Worm (Caenorhabditis elegans): ENCODE measurements around the gene F10D7.10.
A peak's percentile ranks its signal among the peaks of the same experiment; 100 is the strongest.

The F10D7.10 gene

DNA sequence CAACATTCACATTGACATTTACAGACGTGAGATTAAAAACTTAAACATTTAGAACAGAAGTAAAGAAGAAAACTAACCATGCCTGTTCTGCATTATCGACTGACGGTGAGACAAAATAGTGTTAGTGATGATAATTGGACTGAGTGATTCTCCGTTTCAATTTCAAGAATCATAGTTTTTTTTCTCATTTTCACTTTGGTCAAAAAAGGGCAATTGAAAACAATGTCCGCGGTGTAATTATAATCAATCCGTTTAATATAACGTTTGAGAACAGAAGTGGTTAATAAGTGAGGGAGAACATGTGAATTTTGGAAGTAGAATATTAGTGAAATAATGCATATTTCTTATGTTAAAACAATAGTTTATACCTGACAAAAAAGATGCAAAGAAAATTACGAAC, at the start of gene F10D7.10:
TSS of gene F10D7.10 (minus strand) at position 101 of the 400 bp plus-strand sequence.
- TF ChIP-seq ztf-29 (GFP tag; IDR thresholded peaks at IDR 0.05) (no peak), ztf-23 (GFP tag; IDR thresholded peaks at IDR 0.05) (no peak), tab-1 (GFP tag; IDR thresholded peaks at IDR 0.05) (no peak), med-1 (GFP tag; optimal IDR thresholded peaks at IDR 0.05; ENCODE audit: insufficient read depth) (no peak)

DNA sequence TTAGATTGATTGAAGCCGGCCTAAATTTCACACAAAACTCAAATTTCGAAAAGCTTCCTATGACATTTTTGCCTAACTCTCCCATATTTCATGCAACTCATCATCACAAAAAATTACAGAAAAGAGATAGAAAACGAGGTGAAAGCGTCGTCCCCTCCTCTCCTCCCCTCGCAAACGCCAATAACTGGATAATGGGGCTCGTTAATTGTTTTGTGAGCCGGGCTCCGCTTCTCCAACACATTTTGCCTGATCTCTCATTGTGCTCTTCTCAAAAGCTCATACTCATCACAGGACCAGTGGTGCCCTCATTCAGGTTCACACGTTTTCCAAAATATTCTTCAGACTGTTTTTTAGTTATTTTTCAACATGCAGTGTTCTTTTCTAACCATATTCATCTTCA, 49.2 kb upstream of the F10D7.10 start, which contains the start of gene pbo-6:
TSS of gene pbo-6 (plus strand) at position 240 of the 400 bp plus-strand sequence.
- no peak for TF ChIP-seq flt-1 (GFP tag; IDR thresholded peaks at IDR 0.05)
- no peak for TF ChIP-seq ztf-29 (GFP tag; IDR thresholded peaks at IDR 0.05)
- TF ChIP-seq med-1 (GFP tag; optimal IDR thresholded peaks at IDR 0.05; ENCODE audit: insufficient read depth) = no peak
- no peak for TF ChIP-seq tab-1 (GFP tag; IDR thresholded peaks at IDR 0.05)
- TF ChIP-seq ztf-23 (GFP tag; IDR thresholded peaks at IDR 0.05) = no peak
- TF ChIP-seq cog-1 (tag; optimal IDR thresholded peaks at IDR 0.05) = no peak
- no peak for TF ChIP-seq ref-1 (GFP tag; conservative IDR thresholded peaks at IDR 0.05)
- no peak for TF ChIP-seq T22C8.4 (GFP tag; IDR thresholded peaks at IDR 0.05)
- no peak for TF ChIP-seq klf-2 (GFP tag; conservative IDR thresholded peaks at IDR 0.05)

DNA sequence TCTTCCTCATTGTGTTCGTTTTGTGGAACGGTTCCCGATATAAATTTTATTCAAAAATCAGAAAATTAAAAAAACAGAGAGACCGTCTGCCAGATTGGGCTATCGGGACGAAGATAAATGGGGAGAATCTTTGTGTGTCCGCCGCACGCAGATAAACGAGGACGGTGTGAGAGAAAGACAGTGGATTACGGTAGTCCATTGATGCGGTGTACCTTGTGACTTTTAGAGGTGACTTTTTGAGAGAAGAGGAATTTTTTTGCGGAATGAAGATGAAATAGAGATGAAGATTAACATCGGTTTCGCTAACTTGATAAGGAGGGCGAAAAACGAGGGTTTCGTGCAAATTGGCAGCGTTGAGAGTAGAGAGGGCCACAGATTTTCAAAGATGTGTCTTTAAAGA, 48.2 kb upstream of the F10D7.10 start:
- TF ChIP-seq ref-1 (GFP tag; conservative IDR thresholded peaks at IDR 0.05) (no peak), ztf-29 (GFP tag; IDR thresholded peaks at IDR 0.05) (no peak), ztf-23 (GFP tag; IDR thresholded peaks at IDR 0.05) (no peak), tab-1 (GFP tag; IDR thresholded peaks at IDR 0.05) (no peak), T22C8.4 (GFP tag; IDR thresholded peaks at IDR 0.05) (no peak), med-1 (GFP tag; optimal IDR thresholded peaks at IDR 0.05; ENCODE audit: insufficient read depth) (no peak), klf-2 (GFP tag; conservative IDR thresholded peaks at IDR 0.05) (no peak), flt-1 (GFP tag; IDR thresholded peaks at IDR 0.05) (no peak), cog-1 (tag; optimal IDR thresholded peaks at IDR 0.05) (no peak)

DNA sequence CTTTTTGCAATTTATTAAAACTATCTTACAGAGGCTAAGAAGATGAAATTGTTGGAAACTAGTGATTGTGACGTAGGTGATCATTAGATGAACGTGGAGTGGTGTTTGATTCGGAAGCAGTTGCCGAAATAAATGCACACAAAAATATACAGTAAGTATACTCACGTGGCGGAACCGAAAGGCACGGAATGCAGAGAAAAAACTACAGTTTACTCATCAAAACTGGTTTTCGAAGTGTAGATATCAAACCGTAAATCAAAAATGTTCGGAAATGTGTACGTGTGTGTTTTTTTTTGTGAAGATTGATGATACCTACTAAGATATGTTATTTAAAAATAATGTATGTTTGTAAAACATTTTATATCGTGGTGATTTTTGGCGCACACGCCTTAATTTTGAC, 47.1 kb upstream of the F10D7.10 start:
- TF ChIP-seq med-1 (GFP tag; optimal IDR thresholded peaks at IDR 0.05; ENCODE audit: insufficient read depth) (no peak), flt-1 (GFP tag; IDR thresholded peaks at IDR 0.05) (no peak), ztf-23 (GFP tag; IDR thresholded peaks at IDR 0.05) (no peak), ztf-29 (GFP tag; IDR thresholded peaks at IDR 0.05) (no peak), T22C8.4 (GFP tag; IDR thresholded peaks at IDR 0.05) (no peak), tab-1 (GFP tag; IDR thresholded peaks at IDR 0.05) (no peak), cog-1 (tag; optimal IDR thresholded peaks at IDR 0.05) (no peak), ref-1 (GFP tag; conservative IDR thresholded peaks at IDR 0.05) (no peak), klf-2 (GFP tag; conservative IDR thresholded peaks at IDR 0.05) (no peak)

DNA sequence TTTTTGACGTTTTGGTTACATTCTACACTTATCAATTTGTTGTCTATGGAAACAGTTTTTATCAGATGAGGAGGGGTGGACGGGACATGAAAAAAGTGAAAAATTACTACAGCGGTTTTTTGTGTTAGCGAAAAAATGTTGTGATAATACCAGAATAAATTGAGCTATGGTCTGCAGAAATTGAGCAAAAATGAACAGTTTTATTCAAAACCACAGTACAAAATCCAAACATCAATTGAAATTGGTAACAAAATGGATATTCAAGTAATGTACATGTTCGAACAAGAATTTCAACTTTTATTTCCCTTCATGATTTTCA, 45.0 kb upstream of the F10D7.10 start:
- TF ChIP-seq klf-2 (GFP tag; conservative IDR thresholded peaks at IDR 0.05) = no peak
- TF ChIP-seq ref-1 (GFP tag; conservative IDR thresholded peaks at IDR 0.05) = no peak
- no peak for TF ChIP-seq tab-1 (GFP tag; IDR thresholded peaks at IDR 0.05)
- TF ChIP-seq flt-1 (GFP tag; IDR thresholded peaks at IDR 0.05) = no peak
- TF ChIP-seq ztf-23 (GFP tag; IDR thresholded peaks at IDR 0.05) = no peak
- TF ChIP-seq cog-1 (tag; optimal IDR thresholded peaks at IDR 0.05) = no peak
- TF ChIP-seq ztf-29 (GFP tag; IDR thresholded peaks at IDR 0.05) = no peak
- no peak for TF ChIP-seq T22C8.4 (GFP tag; IDR thresholded peaks at IDR 0.05)
- no peak for TF ChIP-seq med-1 (GFP tag; optimal IDR thresholded peaks at IDR 0.05; ENCODE audit: insufficient read depth)

DNA sequence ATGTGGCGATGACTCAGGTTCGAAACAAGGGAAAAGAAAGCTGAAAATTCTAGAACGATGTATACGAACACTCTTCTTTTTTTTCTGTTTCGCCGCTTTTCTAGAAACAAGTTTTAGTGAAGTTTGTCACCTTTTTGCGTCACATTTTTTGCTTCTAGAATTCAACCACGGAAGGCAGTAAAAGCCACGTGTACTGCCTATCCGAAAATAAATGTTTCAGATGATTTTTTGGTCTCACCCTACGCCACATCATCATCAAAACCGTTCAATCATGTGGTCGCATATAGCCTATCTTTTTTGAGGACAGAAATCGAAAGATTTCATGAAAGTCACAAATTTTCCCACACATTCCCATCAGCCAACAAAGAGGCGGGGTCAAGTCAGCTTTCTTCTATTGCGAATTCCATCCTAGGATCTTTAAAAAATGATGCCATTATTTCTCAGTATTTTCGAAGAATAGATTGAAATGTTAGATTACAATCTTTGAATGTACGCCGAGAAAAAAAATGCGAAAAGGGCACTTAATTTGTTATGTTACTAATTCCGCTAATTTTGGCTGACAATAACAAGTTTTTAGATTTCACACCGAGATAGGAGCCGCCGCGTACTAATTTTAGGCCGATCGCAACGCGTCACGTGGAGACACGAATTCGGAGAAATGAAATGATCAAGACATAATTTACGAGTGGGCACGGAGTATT, 44.5 kb upstream of the F10D7.10 start:
- TF ChIP-seq cog-1 (tag; optimal IDR thresholded peaks at IDR 0.05) (no peak), tab-1 (GFP tag; IDR thresholded peaks at IDR 0.05) (no peak), flt-1 (GFP tag; IDR thresholded peaks at IDR 0.05) (no peak), T22C8.4 (GFP tag; IDR thresholded peaks at IDR 0.05) (no peak), ztf-23 (GFP tag; IDR thresholded peaks at IDR 0.05) (no peak), klf-2 (GFP tag; conservative IDR thresholded peaks at IDR 0.05) (no peak), med-1 (GFP tag; optimal IDR thresholded peaks at IDR 0.05; ENCODE audit: insufficient read depth) (no peak), ref-1 (GFP tag; conservative IDR thresholded peaks at IDR 0.05) (no peak)

DNA sequence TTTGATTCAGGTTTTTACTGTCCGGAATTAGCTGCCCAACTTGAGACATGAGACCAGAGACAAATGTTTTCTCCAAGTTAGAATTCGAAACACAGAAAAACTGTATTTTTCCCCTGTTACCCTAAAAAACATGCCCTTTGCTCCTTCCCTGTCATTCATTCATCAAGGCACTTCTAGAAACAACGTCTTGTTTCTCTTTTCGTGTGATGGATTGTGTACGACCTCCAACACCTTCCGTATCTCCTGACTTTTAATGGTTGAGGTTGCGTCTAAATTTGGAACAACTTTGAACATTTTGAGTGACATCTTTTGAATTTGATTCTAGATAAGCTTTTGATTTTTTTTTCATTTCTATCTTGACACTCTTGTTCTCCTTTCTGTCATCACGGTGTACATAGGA, 43.0 kb upstream of the F10D7.10 start:
- TF ChIP-seq flt-1 (GFP tag; IDR thresholded peaks at IDR 0.05) (no peak), ztf-29 (GFP tag; IDR thresholded peaks at IDR 0.05) (no peak), cog-1 (tag; optimal IDR thresholded peaks at IDR 0.05) (no peak), med-1 (GFP tag; optimal IDR thresholded peaks at IDR 0.05; ENCODE audit: insufficient read depth) (no peak), tab-1 (GFP tag; IDR thresholded peaks at IDR 0.05) (no peak), klf-2 (GFP tag; conservative IDR thresholded peaks at IDR 0.05) (no peak)

DNA sequence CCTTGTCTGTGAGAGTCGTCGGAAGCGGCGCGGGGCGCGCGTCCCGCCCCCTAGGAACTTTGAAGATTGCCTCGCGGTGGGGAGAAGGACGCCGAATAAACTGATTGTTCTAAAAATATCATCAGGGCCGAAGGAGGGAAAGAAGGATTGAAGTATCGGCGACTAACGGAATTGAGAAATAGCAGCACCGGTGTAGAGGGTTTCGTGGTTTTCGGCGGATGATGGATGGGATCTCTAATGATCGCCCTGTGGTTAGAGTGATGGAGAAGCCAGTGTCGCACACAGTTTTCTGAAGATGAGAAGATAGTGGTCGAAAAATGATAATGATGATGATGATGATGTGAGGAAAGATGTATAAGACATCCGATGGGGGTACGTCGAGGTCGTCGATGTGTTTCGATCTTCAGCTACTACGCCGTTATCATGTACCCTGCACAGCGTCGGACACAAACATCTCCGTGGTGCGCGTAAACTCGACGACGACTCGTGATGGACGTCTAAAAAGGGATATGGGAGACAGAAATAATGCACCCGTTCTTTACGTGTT, 42.0 kb upstream of the F10D7.10 start, which contains the start of gene osm-11:
TSS of gene osm-11 (minus strand) at position 51 of the 547 bp plus-strand sequence.
- TF ChIP-seq ztf-29 (GFP tag; IDR thresholded peaks at IDR 0.05) = no peak
- no peak for TF ChIP-seq ref-1 (GFP tag; conservative IDR thresholded peaks at IDR 0.05)
- TF ChIP-seq flt-1 (GFP tag; IDR thresholded peaks at IDR 0.05) = no peak
- TF ChIP-seq klf-2 (GFP tag; conservative IDR thresholded peaks at IDR 0.05) = no peak
- TF ChIP-seq ztf-23 (GFP tag; IDR thresholded peaks at IDR 0.05) = no peak
- no peak for TF ChIP-seq cog-1 (tag; optimal IDR thresholded peaks at IDR 0.05)
- TF ChIP-seq T22C8.4 (GFP tag; IDR thresholded peaks at IDR 0.05) = no peak
- TF ChIP-seq med-1 (GFP tag; optimal IDR thresholded peaks at IDR 0.05; ENCODE audit: insufficient read depth) = no peak
- 0 out of 2 replicates have a peak, but pooled peaks have one; percentile 26 for TF ChIP-seq tab-1 (GFP tag; IDR thresholded peaks at IDR 0.05)

DNA sequence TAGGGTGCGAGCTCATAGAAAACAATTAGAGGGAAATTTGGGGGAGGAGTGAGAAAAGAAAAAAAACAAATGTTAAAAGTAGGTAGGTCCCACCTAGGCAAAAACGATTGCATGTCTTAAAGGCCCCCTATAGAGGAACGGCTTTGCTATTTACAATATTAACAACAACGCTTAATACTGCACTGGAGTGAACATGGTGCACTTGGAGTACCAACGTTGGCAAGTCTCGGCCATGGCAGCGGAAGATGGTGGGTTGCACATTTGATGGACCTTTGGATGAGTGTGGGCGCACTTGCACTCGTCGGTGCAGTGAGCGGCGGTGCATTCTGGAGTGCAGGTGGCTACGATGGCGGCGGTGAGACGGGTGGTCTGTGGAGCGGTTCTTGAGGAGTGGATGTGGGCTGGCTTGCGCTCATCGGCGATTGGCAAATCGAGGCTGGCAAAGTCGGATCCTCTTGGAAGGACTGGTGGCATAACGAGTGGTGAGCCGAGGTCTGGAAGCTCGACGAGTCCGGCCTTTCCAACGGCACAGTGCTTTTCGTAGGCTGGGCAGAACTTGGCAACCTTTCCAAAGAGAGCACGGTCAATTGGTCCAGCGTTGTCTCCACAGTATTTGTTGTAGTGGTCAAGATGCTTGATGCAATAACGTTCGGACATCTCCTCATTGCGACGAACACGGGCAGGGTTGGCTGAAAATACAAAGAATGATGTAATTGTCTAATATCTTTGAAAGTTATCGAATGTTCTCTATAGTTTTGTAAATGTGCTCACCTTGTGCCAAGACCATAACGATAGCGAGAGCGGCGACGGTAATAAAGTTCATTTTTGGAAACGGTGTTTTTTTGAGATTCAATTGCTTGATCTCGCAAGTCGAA, 41.2 kb upstream of the F10D7.10 start:
- TF ChIP-seq tab-1 (GFP tag; IDR thresholded peaks at IDR 0.05) = no peak
- no peak for TF ChIP-seq med-1 (GFP tag; optimal IDR thresholded peaks at IDR 0.05; ENCODE audit: insufficient read depth)
- no peak for TF ChIP-seq flt-1 (GFP tag; IDR thresholded peaks at IDR 0.05)

Data from whole organism, midembryonic.